Fruit fly (Drosophila melanogaster) whole organism, embryonic: Measurements from ENCODE around the gene alpha-PheRS.

ENCODE experiments used
- BtbVII ChIP-seq: fragments of 200-800 bp; sonication (Bioruptor generic); optimal IDR thresholded peaks from 3 replicates; lab custom pipeline; 2017; ENCODE audit warnings: missing biosample characterization, mild to moderate bottlenecking, missing genetic modification characterization
- CG10654 ChIP-seq: fragments of 200-800 bp; sonication (Bioruptor generic); optimal IDR thresholded peaks from 2 replicates; lab custom pipeline; 2016; ENCODE audit warnings: missing biosample characterization, missing genetic modification characterization
- CG12236 ChIP-seq: fragments of 200-800 bp; sonication (Bioruptor generic); optimal IDR thresholded peaks from 2 replicates; lab custom pipeline; 2016; ENCODE audit warnings: missing biosample characterization, missing genetic modification characterization
- CG15601 ChIP-seq: fragments of 200-800 bp; sonication (Bioruptor generic); optimal IDR thresholded peaks from 3 replicates; lab custom pipeline; 2019; ENCODE audit warnings: missing biosample characterization, mild to moderate bottlenecking, missing genetic modification characterization, moderate library complexity
- CG16815 ChIP-seq: fragments of 200-800 bp; sonication (Bioruptor generic); optimal IDR thresholded peaks from 3 replicates; lab custom pipeline; 2017; ENCODE audit warnings: missing biosample characterization, mild to moderate bottlenecking, missing genetic modification characterization
- CG2199 ChIP-seq: fragments of 200-800 bp; sonication (Bioruptor generic); IDR thresholded peaks from 3 replicates; pipeline ENCODE4 v1.3.6; 2022; ENCODE audit warnings: missing biosample characterization, missing genetic modification characterization
- CG30020 ChIP-seq: fragments of 200-800 bp; optimal IDR thresholded peaks from 2 replicates; lab custom pipeline; 2019; ENCODE audit warnings: missing biosample characterization, mild to moderate bottlenecking, missing genetic modification characterization, moderate library complexity
- CG30403 ChIP-seq: fragments of 200-800 bp; sonication (Bioruptor generic); optimal IDR thresholded peaks from 3 replicates; lab custom pipeline; 2016; ENCODE audit warnings: missing biosample characterization, missing genetic modification characterization
- CG34376 ChIP-seq: fragments of 200-800 bp; sonication (Bioruptor generic); optimal IDR thresholded peaks from 2 replicates; lab custom pipeline; 2018; ENCODE audit warnings: missing biosample characterization, mild to moderate bottlenecking, missing genetic modification characterization
- CG5180 ChIP-seq: fragments of 200-800 bp; sonication (Bioruptor generic); optimal IDR thresholded peaks from 3 replicates; lab custom pipeline; 2017; ENCODE audit warnings: missing biosample characterization, missing genetic modification characterization, mild to moderate bottlenecking, moderate library complexity, missing genetic modification reagents
- CG6813 ChIP-seq: fragments of 200-800 bp; sonication (Bioruptor generic); optimal IDR thresholded peaks from 2 replicates; lab custom pipeline; 2017; ENCODE audit warnings: missing biosample characterization, missing genetic modification characterization, mild to moderate bottlenecking, moderate library complexity, missing genetic modification reagents
- Deaf1 ChIP-seq: fragments of 200-800 bp; optimal IDR thresholded peaks from 3 replicates; lab custom pipeline; 2019; ENCODE audit warnings: missing biosample characterization, mild to moderate bottlenecking, missing genetic modification characterization, moderate library complexity
- Eip74EF ChIP-seq, 2 experiments: fragments of 200-800 bp in 1 of 2; fragments of >200 bp in 1 of 2; sonication (Bioruptor generic) in 1 of 2; optimal IDR thresholded peaks; 2 replicates each; lab custom pipeline; 2017 to 2019; ENCODE audit warnings: missing biosample characterization in 2 of 2, missing genetic modification characterization in 2 of 2, mild to moderate bottlenecking in 1 of 2, moderate library complexity in 1 of 2
- Fer3 ChIP-seq: fragments of 200-800 bp; sonication (Bioruptor generic); optimal IDR thresholded peaks from 2 replicates; lab custom pipeline; 2018; ENCODE audit warnings: missing biosample characterization, mild to moderate bottlenecking, missing genetic modification characterization, moderate library complexity
- Hand ChIP-seq: fragments of 200-800 bp; sonication (Bioruptor generic); optimal IDR thresholded peaks from 2 replicates; lab custom pipeline; 2017; ENCODE audit warnings: mild to moderate bottlenecking, missing biosample characterization, missing genetic modification reagents, missing genetic modification characterization
- Hr78 ChIP-seq, 2 experiments: fragments of 200-800 bp in 1 of 2; fragments of >200 bp in 1 of 2; sonication (Bioruptor generic) in 1 of 2; optimal IDR thresholded peaks; 2 replicates each; lab custom pipeline; 2017 to 2019; ENCODE audit warnings: missing biosample characterization in 2 of 2, missing genetic modification characterization in 2 of 2, mild to moderate bottlenecking in 1 of 2, moderate library complexity in 1 of 2
- MTF-1 ChIP-seq: fragments of 200-800 bp; sonication (Bioruptor generic); optimal IDR thresholded peaks from 2 replicates; lab custom pipeline; 2018; ENCODE audit warnings: missing biosample characterization, mild to moderate bottlenecking, missing genetic modification characterization, borderline replicate concordance
- Med ChIP-seq: fragments of 200-800 bp; sonication (Bioruptor generic); peaks from one replicate; lab custom pipeline; 2016; ENCODE audit warnings: missing biosample characterization, missing genetic modification characterization, mild to moderate bottlenecking, inconsistent platforms, moderate library complexity
- Pdp1 ChIP-seq, 2 experiments: fragments of 200-800 bp; sonication (Bioruptor generic); optimal IDR thresholded peaks; 3 replicates each; lab custom pipeline; 2016; ENCODE audit warnings: missing biosample characterization in 2 of 2, missing genetic modification characterization in 2 of 2, mild to moderate bottlenecking in 1 of 2, moderate library complexity in 1 of 2
- Vsx1 ChIP-seq: fragments of 200-800 bp; sonication (Bioruptor generic); optimal IDR thresholded peaks from 2 replicates; lab custom pipeline; 2017; ENCODE audit warnings: missing biosample characterization, mild to moderate bottlenecking, missing genetic modification characterization, missing genetic modification reagents
- Xrp1 ChIP-seq: fragments of 200-800 bp; sonication (Bioruptor generic); IDR thresholded peaks from 2 replicates; pipeline ENCODE4 v1.3.6; 2022; ENCODE audit warnings: missing biosample characterization, missing genetic modification characterization
- bsh ChIP-seq, 2 experiments: fragments of 200-800 bp; sonication (Bioruptor generic); optimal IDR thresholded peaks; 2 replicates each; lab custom pipeline; 2017 to 2018; ENCODE audit warnings: mild to moderate bottlenecking in 2 of 2, missing biosample characterization in 2 of 2, missing genetic modification characterization in 2 of 2, moderate library complexity in 1 of 2
- cato ChIP-seq: fragments of 200-800 bp; sonication (Bioruptor generic); optimal IDR thresholded peaks from 2 replicates; lab custom pipeline; 2016; ENCODE audit warnings: missing biosample characterization, missing genetic modification characterization, borderline replicate concordance
- cg ChIP-seq: fragments of 200-800 bp; sonication (Bioruptor generic); optimal IDR thresholded peaks from 3 replicates; lab custom pipeline; 2019; ENCODE audit warnings: missing biosample characterization, mild to moderate bottlenecking, missing genetic modification characterization, moderate library complexity
- chinmo ChIP-seq: fragments of 200-800 bp; sonication (Bioruptor generic); IDR thresholded peaks from 4 replicates; pipeline ENCODE4 v1.3.6; 2022; ENCODE audit warnings: missing biosample characterization, missing genetic modification characterization; ENCODE audit not compliant: partially characterized antibody
- cwo ChIP-seq: fragments of 200-800 bp; sonication (Bioruptor generic); optimal IDR thresholded peaks from 3 replicates; lab custom pipeline; 2017; ENCODE audit warnings: missing biosample characterization, missing genetic modification characterization, mild to moderate bottlenecking, moderate library complexity, missing genetic modification reagents
- exex ChIP-seq: fragments of 200-800 bp; sonication (Bioruptor generic); optimal IDR thresholded peaks from 4 replicates; lab custom pipeline; 2018; ENCODE audit warnings: missing biosample characterization, mild to moderate bottlenecking, missing genetic modification characterization, moderate library complexity
- gcm2 ChIP-seq: fragments of 200-800 bp; sonication (Bioruptor generic); optimal IDR thresholded peaks from 2 replicates; lab custom pipeline; 2016; ENCODE audit warnings: missing biosample characterization, missing genetic modification characterization
- hth ChIP-seq: fragments of >200 bp; optimal IDR thresholded peaks from 2 replicates; lab custom pipeline; 2017; ENCODE audit warnings: inconsistent platforms
- jing ChIP-seq: fragments of 200-800 bp; sonication (Bioruptor generic); optimal IDR thresholded peaks from 2 replicates; lab custom pipeline; 2018; ENCODE audit warnings: missing biosample characterization, mild to moderate bottlenecking, missing genetic modification characterization
- kah ChIP-seq: fragments of 200-800 bp; sonication (Bioruptor generic); optimal IDR thresholded peaks from 2 replicates; lab custom pipeline; 2018; ENCODE audit warnings: missing biosample characterization, mild to moderate bottlenecking, missing genetic modification characterization
- lab ChIP-seq: fragments of 200-800 bp; sonication (Bioruptor generic); optimal IDR thresholded peaks from 3 replicates; lab custom pipeline; 2017; ENCODE audit warnings: missing biosample characterization, missing genetic modification characterization, mild to moderate bottlenecking, moderate library complexity, missing genetic modification reagents
- lbe ChIP-seq: fragments of 200-800 bp; sonication (Bioruptor generic); optimal IDR thresholded peaks from 2 replicates; lab custom pipeline; 2016; ENCODE audit warnings: missing biosample characterization, mild to moderate bottlenecking, missing genetic modification characterization
- mirr ChIP-seq: fragments of 200-800 bp; sonication (Bioruptor generic); optimal IDR thresholded peaks from 3 replicates; lab custom pipeline; 2018; ENCODE audit warnings: missing biosample characterization, mild to moderate bottlenecking, missing genetic modification characterization
- pfk ChIP-seq: fragments of 200-800 bp; sonication (Bioruptor generic); optimal IDR thresholded peaks from 2 replicates; lab custom pipeline; 2018; ENCODE audit warnings: missing biosample characterization, mild to moderate bottlenecking, missing genetic modification characterization, moderate library complexity
- pum ChIP-seq: fragments of 200-800 bp; sonication (Bioruptor generic); optimal IDR thresholded peaks from 2 replicates; lab custom pipeline; 2016; ENCODE audit warnings: missing biosample characterization, missing genetic modification characterization
- ranshi ChIP-seq: fragments of 200-800 bp; sonication (Bioruptor generic); IDR thresholded peaks from 2 replicates; pipeline ENCODE4 v1.3.6; 2022; ENCODE audit warnings: missing biosample characterization, missing genetic modification characterization
- salm ChIP-seq: fragments of 200-800 bp; sonication (Bioruptor generic); optimal IDR thresholded peaks from 2 replicates; lab custom pipeline; 2018; ENCODE audit warnings: missing biosample characterization, mild to moderate bottlenecking, missing genetic modification characterization
- sd ChIP-seq: fragments of 200-800 bp; sonication (Bioruptor generic); optimal IDR thresholded peaks from 3 replicates; lab custom pipeline; 2018; ENCODE audit warnings: missing biosample characterization, mild to moderate bottlenecking, missing genetic modification characterization, moderate library complexity
- sens ChIP-seq: fragments of 200-800 bp; sonication (Bioruptor generic); peaks from one replicate; lab custom pipeline; 2016; ENCODE audit warnings: missing biosample characterization, missing genetic modification characterization
- sqz ChIP-seq: fragments of 200-800 bp; sonication (Bioruptor generic); optimal IDR thresholded peaks from 3 replicates; lab custom pipeline; 2018; ENCODE audit warnings: missing biosample characterization, mild to moderate bottlenecking, missing genetic modification characterization
- sug ChIP-seq: fragments of 200-800 bp; optimal IDR thresholded peaks from 2 replicates; lab custom pipeline; 2019; ENCODE audit warnings: missing biosample characterization, mild to moderate bottlenecking, missing genetic modification characterization, moderate library complexity
- trem ChIP-seq: fragments of 200-800 bp; optimal IDR thresholded peaks from 3 replicates; lab custom pipeline; 2019; ENCODE audit warnings: missing biosample characterization, mild to moderate bottlenecking, missing genetic modification characterization, moderate library complexity
- vnd ChIP-seq: fragments of 200-800 bp; sonication (Bioruptor generic); IDR thresholded peaks from 3 replicates; pipeline ENCODE4 v1.3.6; 2022; ENCODE audit warnings: missing biosample characterization, missing genetic modification characterization; ENCODE audit not compliant: partially characterized antibody
- z ChIP-seq: fragments of 200-800 bp; sonication (Bioruptor generic); IDR thresholded peaks from 3 replicates; pipeline ENCODE4 v1.3.6; 2022; ENCODE audit warnings: missing biosample characterization, missing genetic modification characterization

Gene alpha-PheRS

dm6 chrX:8107936-8108335 lies 37.5 kb downstream of the alpha-PheRS start:
- TF ChIP-seq exex (peak; percentile 72), pfk (peak; percentile 87), Deaf1 (tag; lab: Kevin White, UChicago) (peak; percentile 8), Fer3 (tag; lab: Kevin White, UChicago) (no peak), CG16815 (GFP tag; lab: Kevin White, UChicago) (no peak)

DNA sequence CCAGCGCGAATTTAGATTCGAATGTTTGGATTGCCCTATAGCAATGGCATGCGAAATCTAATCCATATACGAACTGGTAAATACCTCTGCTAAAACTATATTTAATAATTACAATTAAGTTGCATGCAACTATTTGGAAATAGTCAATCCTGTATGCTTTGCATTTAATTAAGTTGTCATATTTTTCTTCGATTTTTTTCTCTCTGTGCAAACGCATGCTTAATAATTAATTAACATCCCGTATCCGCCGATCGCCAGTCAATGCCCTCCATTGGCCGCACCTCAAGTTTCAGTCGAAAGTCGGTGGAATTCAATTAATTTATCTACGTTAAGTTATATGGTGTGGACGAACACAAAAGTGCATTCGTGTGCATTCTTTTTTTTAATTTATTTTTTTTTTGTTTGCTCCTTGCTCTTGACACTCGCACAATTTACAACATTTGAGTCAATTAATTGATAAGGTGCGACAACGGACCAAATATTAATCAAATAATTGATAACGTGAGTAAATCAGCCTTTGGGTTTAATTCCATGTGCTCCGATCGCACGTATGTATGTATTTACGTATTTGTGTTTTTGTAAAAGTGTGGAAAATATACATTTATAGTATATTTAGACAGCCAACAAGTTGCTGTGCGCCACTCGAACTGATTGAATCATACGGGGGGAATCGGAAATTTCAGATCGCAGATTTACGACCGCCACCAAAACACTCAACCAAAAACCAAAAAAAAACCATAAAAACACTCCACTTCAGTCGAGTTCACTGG lies 38.9 kb downstream of the alpha-PheRS start:
- TF ChIP-seq Hand (GFP tag; lab: Kevin White, UChicago) (no peak), gcm2 (no peak), CG34376 (GFP tag; lab: Kevin White, UChicago) (peak; percentile 70), sug (tag; lab: Kevin White, UChicago) (peak; percentile 79), Med (GFP tag; lab: Kevin White, UChicago) (peak; percentile 32), exex (peak; percentile 92), jing (no peak), mirr (GFP tag; lab: Kevin White, UChicago) (peak; percentile 73), ranshi (GFP tag; lab: Robert Waterston, UW) (no peak), vnd (peak; percentile 52; the same call in 2 of the 3 replicates), Hr78 (GFP tag; optimal IDR thresholded peaks at IDR 0.05; lab: Kevin White, UChicago) (peak in 1 of 2 experiments; percentile 53), cato (GFP tag; lab: Kevin White, UChicago) (no peak), chinmo (GFP tag; lab: Robert Waterston, UW) (0 out of 4 replicates have a peak, but pooled peaks have one; percentile 14), lbe (GFP tag; lab: Kevin White, UChicago) (peak; percentile 15), sd (tag; lab: Kevin White, UChicago) (peak; percentile 32), Eip74EF (GFP tag; optimal IDR thresholded peaks at IDR 0.05; lab: Kevin White, UChicago) (no peak), CG5180 (GFP tag; lab: Kevin White, UChicago) (peak; percentile 67), CG10654 (no peak), Pdp1 (GFP tag; optimal IDR thresholded peaks at IDR 0.05; lab: Kevin White, UChicago) (peak in 1 of 2 experiments; percentile 50), Vsx1 (GFP tag; lab: Kevin White, UChicago) (peak; percentile 14), CG2199 (GFP tag; lab: Robert Waterston, UW) (no peak), lab (GFP tag; lab: Kevin White, UChicago) (peak; percentile 34), z (GFP tag; lab: Robert Waterston, UW) (peak; percentile 80), kah (GFP tag; lab: Kevin White, UChicago) (peak; percentile 31), MTF-1 (GFP tag; lab: Kevin White, UChicago) (no peak), salm (tag; lab: Kevin White, UChicago) (peak; percentile 54), trem (tag; lab: Kevin White, UChicago) (no peak), CG12236 (GFP tag; lab: Kevin White, UChicago) (no peak), hth (lab: Kevin White, UChicago) (no peak), CG6813 (GFP tag; lab: Kevin White, UChicago) (peak; percentile 37), bsh (GFP tag; optimal IDR thresholded peaks at IDR 0.05; lab: Kevin White, UChicago) (peak in 1 of 2 experiments; percentile 9), CG30020 (tag; lab: Kevin White, UChicago) (no peak), BtbVII (GFP tag; lab: Kevin White, UChicago) (no peak), Xrp1 (GFP tag; lab: Robert Waterston, UW) (0 out of 2 replicates have a peak, but pooled peaks have one; percentile 7), cwo (GFP tag; lab: Kevin White, UChicago) (peak; percentile 12), CG15601 (tag; lab: Kevin White, UChicago) (peak; percentile 10), pum (GFP tag; lab: Kevin White, UChicago) (no peak), cg (GFP tag; lab: Kevin White, UChicago) (peak; percentile 35), Deaf1 (tag; lab: Kevin White, UChicago) (peak; percentile 14), sens (peak; percentile 67), CG30403 (no peak), sqz (GFP tag; lab: Kevin White, UChicago) (peak; percentile 53)
